Fruit fly (Drosophila melanogaster): ENCODE data around the gene CG7130.

CG7130 gene

DNA sequence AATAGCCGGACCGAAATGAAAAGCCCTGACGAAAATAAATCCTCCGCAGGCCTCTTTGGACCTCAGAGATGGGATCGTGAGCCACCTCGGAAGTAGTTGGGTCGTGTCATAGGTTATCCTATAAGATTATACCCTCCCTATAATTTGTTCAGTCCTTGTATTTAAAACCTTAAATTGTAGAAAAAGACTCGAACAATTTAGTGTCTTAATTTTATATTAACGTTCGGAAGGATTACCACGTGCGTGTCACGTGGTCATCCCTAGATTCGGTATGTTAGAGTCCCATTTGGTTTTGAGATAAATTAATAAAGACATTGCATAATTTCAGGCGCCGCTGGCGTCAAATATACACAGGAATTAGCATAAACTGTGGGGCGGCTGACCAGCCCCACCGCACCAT, 2.5 kb upstream of the CG7130 start (continued):
- TF ChIP-seq CG14710 (tag; optimal IDR thresholded peaks at IDR 0.05): peak; percentile 60
- no peak for TF ChIP-seq CkIIα-i1 (GFP tag; IDR thresholded peaks at IDR 0.05)
- TF ChIP-seq vnd (GFP tag; IDR thresholded peaks at IDR 0.05; ENCODE audit: partially characterized antibody): peak; percentile 69
- TF ChIP-seq Dll (GFP tag; IDR thresholded peaks at IDR 0.05; ENCODE audit: partially characterized antibody): peak; percentile 96
- no peak for TF ChIP-seq gfzf (GFP tag; optimal IDR thresholded peaks at IDR 0.05)
- TF ChIP-seq dimm (GFP tag; IDR thresholded peaks at IDR 0.05): no peak
- TF ChIP-seq CG31365 (tag; optimal IDR thresholded peaks at IDR 0.05): no peak
- TF ChIP-seq pnt (GFP tag; optimal IDR thresholded peaks at IDR 0.05): peak; percentile 44
- peak; percentile 48 for TF ChIP-seq gro (GFP tag; optimal IDR thresholded peaks at IDR 0.05)
- peak; percentile 8 for TF ChIP-seq tap (tag; optimal IDR thresholded peaks at IDR 0.05)
- peak; percentile 61; the same call in 1 of the 2 replicates for TF ChIP-seq ara (GFP tag; IDR thresholded peaks at IDR 0.05)
- TF ChIP-seq danr (GFP tag; IDR thresholded peaks at IDR 0.05): no peak
- TF ChIP-seq CG1647 (GFP tag; optimal IDR thresholded peaks at IDR 0.05): no peak
- no peak for TF ChIP-seq dan (GFP tag; IDR thresholded peaks at IDR 0.05)
- no peak; the same call in 1 of the 2 replicates for TF ChIP-seq CG42726 (GFP tag; IDR thresholded peaks at IDR 0.05; ENCODE audit: partially characterized antibody)
- TF ChIP-seq HmgD (GFP tag; optimal IDR thresholded peaks at IDR 0.05): no peak
- TF ChIP-seq CG17612 (GFP tag; IDR thresholded peaks at IDR 0.05): 0 out of 2 replicates have a peak, but pooled peaks have one; percentile 52
- peak; percentile 26 for TF ChIP-seq fd96Cb (tag; optimal IDR thresholded peaks at IDR 0.05)
- TF ChIP-seq scrt (GFP tag; optimal IDR thresholded peaks at IDR 0.05): peak; percentile 5
- peak in 1 of 3 experiments; percentile 28 for TF ChIP-seq Stat92E (GFP tag; optimal IDR thresholded peaks at IDR 0.05)
- TF ChIP-seq CG15601 (tag; optimal IDR thresholded peaks at IDR 0.05): peak; percentile 35
- TF ChIP-seq CG32767 (GFP tag; IDR thresholded peaks at IDR 0.05): no peak
- TF ChIP-seq yki (optimal IDR thresholded peaks at IDR 0.05): no peak
- no peak for TF ChIP-seq CG4328 (GFP tag; optimal IDR thresholded peaks at IDR 0.05)
- peak; percentile 0 for TF ChIP-seq kay (GFP tag; optimal IDR thresholded peaks at IDR 0.05)
- TF ChIP-seq CG8281 (tag; optimal IDR thresholded peaks at IDR 0.05): no peak
- peak; percentile 19 for TF ChIP-seq CG10462 (GFP tag; optimal IDR thresholded peaks at IDR 0.05)
- peak; percentile 60 for TF ChIP-seq Sox102F (GFP tag; optimal IDR thresholded peaks at IDR 0.05)
- TF ChIP-seq pita (GFP tag; optimal IDR thresholded peaks at IDR 0.05): no peak
- peak; percentile 64 for TF ChIP-seq zfh2 (GFP tag; optimal IDR thresholded peaks at IDR 0.05)
- no peak for TF ChIP-seq CG5180 (GFP tag; optimal IDR thresholded peaks at IDR 0.05)
- TF ChIP-seq CG11398 (GFP tag; optimal IDR thresholded peaks at IDR 0.05): peak; percentile 11
- TF ChIP-seq CG3838 (GFP tag; optimal IDR thresholded peaks at IDR 0.05): no peak
- no peak for TF ChIP-seq Nf-YB (GFP tag; optimal IDR thresholded peaks at IDR 0.05)
- TF ChIP-seq CG11456 (GFP tag; IDR thresholded peaks at IDR 0.05): peak; percentile 64; the same call in 1 of the 3 replicates
- TF ChIP-seq CG15696 (tag; optimal IDR thresholded peaks at IDR 0.05): peak; percentile 56
- peak; percentile 29 for TF ChIP-seq eyg (GFP tag; optimal IDR thresholded peaks at IDR 0.05)
- no peak for TF ChIP-seq CG5953 (GFP tag; IDR thresholded peaks at IDR 0.05)
- TF ChIP-seq Rfx (GFP tag; IDR thresholded peaks at IDR 0.05): peak; percentile 64
- TF ChIP-seq pb (GFP tag; optimal IDR thresholded peaks at IDR 0.05): no peak
- no peak for TF ChIP-seq sd (tag; optimal IDR thresholded peaks at IDR 0.05)
- TF ChIP-seq CG6654 (GFP tag; optimal IDR thresholded peaks at IDR 0.05): no peak
- TF ChIP-seq CG7745 (tag; optimal IDR thresholded peaks at IDR 0.05): no peak
- TF ChIP-seq seq (GFP tag; IDR thresholded peaks at IDR 0.05): 0 out of 2 replicates have a peak, but pooled peaks have one; percentile 19
- TF ChIP-seq grn (GFP tag; optimal IDR thresholded peaks at IDR 0.05): no peak
- TF ChIP-seq Jarid2 (GFP tag; optimal IDR thresholded peaks at IDR 0.05): no peak
- TF ChIP-seq Deaf1 (tag; optimal IDR thresholded peaks at IDR 0.05): peak; percentile 23
- no peak for TF ChIP-seq CG1832 (GFP tag; optimal IDR thresholded peaks at IDR 0.05)
- peak; percentile 49 for TF ChIP-seq Usf (GFP tag; optimal IDR thresholded peaks at IDR 0.05)
- TF ChIP-seq CG8765 (GFP tag; IDR thresholded peaks at IDR 0.05): peak; percentile 60; the same call in 1 of the 2 replicates
- no peak for TF ChIP-seq CG10543 (GFP tag; optimal IDR thresholded peaks at IDR 0.05)

Data from whole organism, embryonic.